Worm (Caenorhabditis elegans): Measurements from ENCODE around the gene algn-14.
A peak's percentile ranks its signal among the peaks of the same experiment; 100 is the strongest.

algn-14 gene

ce11 chrIV:3803252-3803651, at the start of gene algn-14, which contains the start of gene M02B7.2:
algn-14 (minus strand) TSS chrIV:3803426.
M02B7.2 (plus strand) TSS chrIV:3803581.
- no peak for TF ChIP-seq ceh-16 (tag; optimal IDR thresholded peaks at IDR 0.05)
- no peak for TF ChIP-seq mdl-1 (tag; optimal IDR thresholded peaks at IDR 0.05)
- TF ChIP-seq daf-12 (tag; optimal IDR thresholded peaks at IDR 0.05) = no peak
- peak; percentile 22 for TF ChIP-seq jun-1 (tag; optimal IDR thresholded peaks at IDR 0.05)
- TF ChIP-seq nhr-76 (tag; optimal IDR thresholded peaks at IDR 0.05) = no peak
- TF ChIP-seq nhr-11 (tag; optimal IDR thresholded peaks at IDR 0.05) = no peak
- peak; percentile 30 for TF ChIP-seq hmg-11 (tag; optimal IDR thresholded peaks at IDR 0.05)
- TF ChIP-seq aly-2 (tag; optimal IDR thresholded peaks at IDR 0.05) = no peak
- peak; percentile 66 for TF ChIP-seq pha-4 (tag; optimal IDR thresholded peaks at IDR 0.05)
- TF ChIP-seq nhr-43 (tag; optimal IDR thresholded peaks at IDR 0.05; ENCODE audit: poor library complexity, severe bottlenecking) = peak; percentile 88
- TF ChIP-seq eor-1 (tag; optimal IDR thresholded peaks at IDR 0.05) = no peak
- TF ChIP-seq ceh-82 (tag; optimal IDR thresholded peaks at IDR 0.05) = no peak
- peak; percentile 70 for TF ChIP-seq snpc-4 (tag; optimal IDR thresholded peaks at IDR 0.05)
- TF ChIP-seq nhr-28 (tag; optimal IDR thresholded peaks at IDR 0.05) = no peak
- no peak for TF ChIP-seq nhr-67 (tag; optimal IDR thresholded peaks at IDR 0.05)
- TF ChIP-seq elt-1 (tag; optimal IDR thresholded peaks at IDR 0.05) = no peak
- no peak for TF ChIP-seq tbx-2 (tag; optimal IDR thresholded peaks at IDR 0.05)
- no peak for TF ChIP-seq elt-3 (tag; optimal IDR thresholded peaks at IDR 0.05)
- no peak for TF ChIP-seq egl-27 (tag; optimal IDR thresholded peaks at IDR 0.05)
- TF ChIP-seq nhr-12 (tag; optimal IDR thresholded peaks at IDR 0.05) = no peak
- no peak for TF ChIP-seq ZK546.5 (tag; optimal IDR thresholded peaks at IDR 0.05)
- TF ChIP-seq fos-1 (tag; optimal IDR thresholded peaks at IDR 0.05) = no peak
- peak; percentile 9 for TF ChIP-seq lin-39 (tag; optimal IDR thresholded peaks at IDR 0.05)
- TF ChIP-seq mml-1 (tag; optimal IDR thresholded peaks at IDR 0.05) = no peak
- no peak for TF ChIP-seq unc-39 (tag; optimal IDR thresholded peaks at IDR 0.05)
- no peak for TF ChIP-seq egl-5 (tag; optimal IDR thresholded peaks at IDR 0.05)
- peak; percentile 92 for TF ChIP-seq R02D3.7 (tag; optimal IDR thresholded peaks at IDR 0.05)
- TF ChIP-seq ztf-4 (tag; optimal IDR thresholded peaks at IDR 0.05) = no peak
- no peak for TF ChIP-seq nhr-25 (tag; optimal IDR thresholded peaks at IDR 0.05)
- TF ChIP-seq zag-1 (tag; optimal IDR thresholded peaks at IDR 0.05) = no peak
- no peak for TF ChIP-seq ztf-11 (tag; optimal IDR thresholded peaks at IDR 0.05)
- TF ChIP-seq ceh-9 (tag; optimal IDR thresholded peaks at IDR 0.05) = no peak
- TF ChIP-seq elt-2 (tag; optimal IDR thresholded peaks at IDR 0.05) = peak; percentile 47
- peak; percentile 42 for TF ChIP-seq nhr-23 (tag; optimal IDR thresholded peaks at IDR 0.05)
- no peak for TF ChIP-seq nhr-77 (tag; optimal IDR thresholded peaks at IDR 0.05)
- peak; percentile 19 for TF ChIP-seq lsy-12 (tag; optimal IDR thresholded peaks at IDR 0.05)
- peak; percentile 74 for TF ChIP-seq lin-15B (tag; optimal IDR thresholded peaks at IDR 0.05)
- TF ChIP-seq skn-1 (tag; optimal IDR thresholded peaks at IDR 0.05) = no peak
- TF ChIP-seq nhr-237 (tag; optimal IDR thresholded peaks at IDR 0.05) = no peak
- no peak for TF ChIP-seq sea-2 (GFP tag; optimal IDR thresholded peaks at IDR 0.05)
- TF ChIP-seq pqm-1 (tag; optimal IDR thresholded peaks at IDR 0.05) = no peak
- peak; percentile 42 for TF ChIP-seq nfya-1 (tag; optimal IDR thresholded peaks at IDR 0.05; ENCODE audit: insufficient read depth)
- TF ChIP-seq ama-1 (optimal IDR thresholded peaks at IDR 0.05) = no peak
- TF ChIP-seq fkh-2 (tag; optimal IDR thresholded peaks at IDR 0.05) = no peak
- peak; percentile 5 for TF ChIP-seq ceh-28 (tag; optimal IDR thresholded peaks at IDR 0.05)
- no peak for TF ChIP-seq fkh-10 (GFP tag; optimal IDR thresholded peaks at IDR 0.05)
- no peak for TF ChIP-seq unc-62 (GFP tag; optimal IDR thresholded peaks at IDR 0.05)

DNA sequence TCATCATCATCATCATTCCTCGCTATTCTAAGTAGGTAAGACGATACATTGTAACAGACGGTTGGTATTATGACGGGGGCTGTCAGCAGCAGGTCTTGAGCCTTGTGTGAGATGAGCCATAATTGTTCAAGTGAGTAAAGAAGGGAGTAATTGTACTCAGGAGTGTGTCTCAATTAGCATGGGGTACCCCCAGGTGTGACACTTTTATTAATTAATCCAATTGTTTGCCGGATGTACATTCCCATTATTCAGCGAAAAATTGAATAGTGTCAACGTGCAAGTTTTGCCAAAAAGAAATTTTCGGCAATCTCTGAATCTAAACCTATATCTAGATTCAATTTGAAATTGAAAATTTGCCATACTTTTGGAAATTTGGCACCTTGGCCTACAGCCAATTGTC, 45.8 kb upstream of the algn-14 start:
- TF ChIP-seq tbx-2 (tag; optimal IDR thresholded peaks at IDR 0.05) (no peak), mdl-1 (tag; optimal IDR thresholded peaks at IDR 0.05) (no peak), nhr-12 (tag; optimal IDR thresholded peaks at IDR 0.05) (no peak), ceh-9 (tag; optimal IDR thresholded peaks at IDR 0.05) (no peak), ceh-82 (tag; optimal IDR thresholded peaks at IDR 0.05) (no peak), unc-39 (tag; optimal IDR thresholded peaks at IDR 0.05) (no peak), elt-2 (tag; optimal IDR thresholded peaks at IDR 0.05) (no peak), nhr-25 (tag; optimal IDR thresholded peaks at IDR 0.05) (no peak), R02D3.7 (tag; optimal IDR thresholded peaks at IDR 0.05) (no peak)

Measured in whole organism, L3 larva.